Worm (Caenorhabditis elegans) whole organism, L4 larva: ENCODE data around the gene F34D6.1.
"Not testable (repeated sequence)": the region's sequence is repeated elsewhere in the genome, so short reads cannot be mapped to it uniquely, and the experiment has no call there.

Experiments used
- D1046.2 ChIP-seq: fragments of 200-800 bp; sonication (Bioruptor generic); IDR thresholded peaks from 2 replicates; pipeline ENCODE4 v1.3.6; 2022; ENCODE audit warnings: missing genetic modification characterization, missing compliant biosample characterization
- F10B5.3 ChIP-seq: sonication (generic microtip); optimal IDR thresholded peaks from 2 replicates; lab custom pipeline; 2016; ENCODE audit warnings: mild to moderate bottlenecking, missing genetic modification characterization, missing compliant biosample characterization
- T26A8.4 ChIP-seq: fragments of 200-800 bp; sonication (Bioruptor generic); IDR thresholded peaks from 2 replicates; pipeline ENCODE4 v1.3.6; 2022; ENCODE audit warnings: missing genetic modification characterization, missing compliant biosample characterization
- Y5F2A.4 ChIP-seq: fragments of 200-800 bp; sonication (Bioruptor generic); optimal IDR thresholded peaks from 2 replicates; lab custom pipeline; 2018; ENCODE audit warnings: mild to moderate bottlenecking, missing genetic modification characterization, missing compliant biosample characterization
- aha-1 ChIP-seq: fragments of 150-350 bp; peaks from one replicate; lab custom pipeline; 2014; ENCODE audit warnings: missing biosample characterization, missing genetic modification characterization
- aly-2 ChIP-seq: sonication (generic microtip); optimal IDR thresholded peaks from 2 replicates; lab custom pipeline; 2018; ENCODE audit warnings: missing biosample characterization, missing genetic modification characterization
- ceh-32 ChIP-seq: sonication (generic microtip); optimal IDR thresholded peaks from 2 replicates; lab custom pipeline; 2016; ENCODE audit warnings: mild to moderate bottlenecking, missing genetic modification characterization, missing compliant biosample characterization; ENCODE audit not compliant: poor library complexity
- ceh-82 ChIP-seq: sonication (generic microtip); optimal IDR thresholded peaks from 2 replicates; lab custom pipeline; 2017; ENCODE audit warnings: missing biosample characterization, missing genetic modification characterization
- ctbp-1 ChIP-seq: fragments of 200-800 bp; sonication (Bioruptor generic); IDR thresholded peaks from 2 replicates; pipeline ENCODE4 v1.3.6; 2022; ENCODE audit warnings: missing genetic modification reagents, missing genetic modification characterization, missing compliant biosample characterization
- daf-19 ChIP-seq: fragments of 200-800 bp; sonication (Bioruptor generic); conservative IDR thresholded peaks from 2 replicates; pipeline ENCODE4 v1.3.6; 2022; ENCODE audit warnings: missing genetic modification characterization, missing compliant biosample characterization
- dmd-6 ChIP-seq: fragments of 200-800 bp; sonication (Bioruptor generic); IDR thresholded peaks from 2 replicates; pipeline ENCODE4 v1.3.6; 2022; ENCODE audit warnings: missing genetic modification reagents, missing genetic modification characterization, missing compliant biosample characterization
- dmd-9 ChIP-seq: fragments of 200-800 bp; sonication (Bioruptor generic); IDR thresholded peaks from 2 replicates; pipeline ENCODE4 v1.3.6; 2022; ENCODE audit warnings: missing genetic modification reagents, missing genetic modification characterization, missing compliant biosample characterization
- duxl-1 ChIP-seq: sonication (generic microtip); optimal IDR thresholded peaks from 2 replicates; lab custom pipeline; 2016; ENCODE audit warnings: mild to moderate bottlenecking, missing genetic modification characterization, moderate library complexity, missing compliant biosample characterization; ENCODE audit not compliant: poor library complexity
- egl-27 ChIP-seq: sonication (generic microtip); optimal IDR thresholded peaks from 3 replicates; lab custom pipeline; 2017; ENCODE audit warnings: missing biosample characterization, missing genetic modification reagents, missing genetic modification characterization
- fkh-10 ChIP-seq: fragments of 150-350 bp; optimal IDR thresholded peaks from 2 replicates; lab custom pipeline; 2014; ENCODE audit warnings: missing biosample characterization, missing genetic modification reagents, missing genetic modification characterization
- fos-1 ChIP-seq: fragments of 150-350 bp; optimal IDR thresholded peaks from 2 replicates; lab custom pipeline; 2014; ENCODE audit warnings: missing biosample characterization, missing genetic modification characterization
- hlh-11 ChIP-seq: fragments of 200-800 bp; sonication (Bioruptor generic); optimal IDR thresholded peaks from 2 replicates; lab custom pipeline; 2018; ENCODE audit warnings: mild to moderate bottlenecking, missing genetic modification characterization, missing compliant biosample characterization
- lin-1 ChIP-seq: fragments of 200-800 bp; sonication (Bioruptor generic); IDR thresholded peaks from 2 replicates; pipeline ENCODE4 v1.3.6; 2022; ENCODE audit warnings: missing genetic modification reagents, missing genetic modification characterization, missing compliant biosample characterization
- lin-29 ChIP-seq: fragments of 200-800 bp; sonication (Bioruptor generic); IDR thresholded peaks from 2 replicates; pipeline ENCODE4 v1.3.6; 2022; ENCODE audit warnings: missing genetic modification reagents, missing genetic modification characterization, missing compliant biosample characterization
- lsy-2 ChIP-seq, 2 experiments: fragments of 150-350 bp in 1 of 2; sonication (generic microtip) in 1 of 2; optimal IDR thresholded peaks; 2 replicates each; lab custom pipeline; 2014 to 2017; ENCODE audit warnings: missing biosample characterization in 2 of 2, missing genetic modification characterization in 2 of 2
- mep-1 ChIP-seq: fragments of 150-350 bp; sonication (generic microtip); optimal IDR thresholded peaks from 3 replicates; lab custom pipeline; 2014; ENCODE audit warnings: missing biosample characterization, missing genetic modification characterization
- mes-2 ChIP-seq: sonication (generic microtip); optimal IDR thresholded peaks from 2 replicates; lab custom pipeline; 2016; ENCODE audit warnings: missing genotype, mild to moderate bottlenecking, missing genetic modification characterization, missing compliant biosample characterization; ENCODE audit not compliant: poor library complexity, severe bottlenecking
- nhr-25 ChIP-seq: sonication (generic microtip); optimal IDR thresholded peaks from 2 replicates; lab custom pipeline; 2017; ENCODE audit warnings: missing genetic modification characterization, mild to moderate bottlenecking, missing compliant biosample characterization, antibody characterized with exemption, moderate library complexity, borderline replicate concordance; ENCODE audit not compliant: insufficient read depth
- nhr-6 ChIP-seq: fragments of 150-350 bp; optimal IDR thresholded peaks from 2 replicates; lab custom pipeline; 2014; ENCODE audit warnings: missing biosample characterization, missing genetic modification characterization
- pha-4 ChIP-seq, 2 experiments: fragments of 150-350 bp in 1 of 2; fragments of 200-800 bp in 1 of 2; sonication (Bioruptor generic) in 1 of 2; IDR thresholded peaks in 1 of 2; optimal IDR thresholded peaks in 1 of 2; 2 replicates each; pipeline versions ENCODE4 v1.3.6 to Lab custom; 2014 to 2022; ENCODE audit warnings: missing genetic modification characterization in 2 of 2, missing genetic modification reagents in 2 of 2, missing biosample characterization in 1 of 2, missing compliant biosample characterization in 1 of 2
- rbr-2 ChIP-seq: sonication (generic microtip); optimal IDR thresholded peaks from 2 replicates; lab custom pipeline; 2016; ENCODE audit warnings: missing genotype, missing genetic modification characterization, missing compliant biosample characterization
- saeg-2 ChIP-seq: fragments of 200-800 bp; sonication (Bioruptor generic); IDR thresholded peaks from 2 replicates; pipeline ENCODE4 v1.3.6; 2022; ENCODE audit warnings: missing genetic modification reagents, missing genetic modification characterization, missing compliant biosample characterization
- sdz-12 ChIP-seq: fragments of 200-800 bp; sonication (Bioruptor generic); optimal IDR thresholded peaks from 2 replicates; lab custom pipeline; 2018; ENCODE audit warnings: mild to moderate bottlenecking, missing genetic modification characterization, missing compliant biosample characterization
- set-16 ChIP-seq: fragments of 200-800 bp; sonication (Bioruptor generic); IDR thresholded peaks from 2 replicates; pipeline ENCODE4 v1.3.6; 2022; ENCODE audit warnings: missing genetic modification reagents, missing genetic modification characterization, missing compliant biosample characterization
- spr-3 ChIP-seq: fragments of 200-800 bp; sonication (Bioruptor generic); optimal IDR thresholded peaks from 2 replicates; lab custom pipeline; 2018; ENCODE audit warnings: mild to moderate bottlenecking, missing genetic modification characterization, missing compliant biosample characterization
- unc-39 ChIP-seq: sonication (generic microtip); optimal IDR thresholded peaks from 2 replicates; lab custom pipeline; 2017; ENCODE audit warnings: missing biosample characterization, missing genetic modification characterization
- unc-62 ChIP-seq, 3 experiments: fragments of 150-350 bp in 1 of 3; sonication (generic microtip); optimal IDR thresholded peaks in 2 of 3; peaks in 1 of 3; 1 replicate in 1 of 3; 2 replicates in 2 of 3; lab custom pipeline; 2014 to 2017; ENCODE audit warnings: missing biosample characterization in 3 of 3, missing genetic modification characterization in 3 of 3, missing genetic modification reagents in 3 of 3, missing genotype in 1 of 3
- zip-11 ChIP-seq: fragments of 200-800 bp; sonication (Bioruptor generic); IDR thresholded peaks from 2 replicates; pipeline ENCODE4 v1.3.6; 2022; ENCODE audit warnings: missing genetic modification characterization, missing compliant biosample characterization
- ztf-11 ChIP-seq: fragments of 150-350 bp; optimal IDR thresholded peaks from 2 replicates; lab custom pipeline; 2014; ENCODE audit warnings: missing biosample characterization, missing genetic modification characterization

Gene F34D6.1

ce11 chrII:2672320-2672719 is 8.7 kb downstream of the F34D6.1 start, which contains the start of gene sri-57:
sri-57 (minus strand) TSS chrII:2672420.
- not testable (repeated sequence) for TF ChIP-seq ctbp-1 (GFP tag; lab: Robert Waterston, UW); dmd-9 (GFP tag; lab: Robert Waterston, UW); ztf-11 (tag; lab: Kevin White, UChicago)
- TF ChIP-seq, all 104 proteins: peak for 0; not testable (repeated sequence) for 104

DNA sequence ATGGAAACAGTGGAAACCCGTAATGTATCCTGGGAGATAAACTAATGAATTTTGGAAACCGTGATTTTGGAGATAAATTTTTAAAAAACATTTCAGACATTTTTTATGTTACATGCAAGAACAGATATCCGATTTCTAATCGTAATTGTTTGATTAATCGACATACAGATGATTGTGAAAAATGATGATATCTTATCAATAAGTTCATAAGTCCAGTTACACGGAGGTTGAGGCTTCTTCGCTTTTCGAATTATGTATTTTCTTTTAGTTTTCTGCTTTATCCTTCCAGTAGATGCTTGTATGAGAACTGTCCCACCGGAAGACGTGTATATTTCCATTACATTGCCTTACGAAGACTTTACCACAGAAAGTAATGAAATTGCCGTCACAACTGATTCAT is 15.4 kb downstream of the F34D6.1 start, which contains the start of gene F22E5.22:
Gene F22E5.22 (plus strand): TSS at position 301 of the 400 bp plus-strand sequence.
- TF ChIP-seq mes-2, result no peak
- TF ChIP-seq T26A8.4 (GFP tag; lab: Robert Waterston, UW), result no peak
- no peak for TF ChIP-seq F10B5.3 (tag; lab: Kevin White, UChicago)
- TF ChIP-seq egl-27 (tag; lab: Kevin White, UChicago), result no peak
- TF ChIP-seq fos-1 (tag; lab: Kevin White, UChicago), result no peak
- no peak for TF ChIP-seq dmd-6
- TF ChIP-seq lin-1 (GFP tag; lab: Robert Waterston, UW), result no peak
- TF ChIP-seq lin-29 (GFP tag; lab: Robert Waterston, UW), result no peak
- TF ChIP-seq ceh-82 (tag; lab: Kevin White, UChicago), result no peak
- no peak for TF ChIP-seq nhr-6
- no peak for TF ChIP-seq mep-1 (tag; lab: Kevin White, UChicago)
- TF ChIP-seq unc-39 (tag; lab: Kevin White, UChicago), result no peak
- TF ChIP-seq saeg-2 (GFP tag; lab: Robert Waterston, UW), result no peak
- no peak for TF ChIP-seq pha-4 (GFP tag; IDR thresholded peaks at IDR 0.05; lab: Robert Waterston, UW)
- no peak for TF ChIP-seq pha-4 (tag; optimal IDR thresholded peaks at IDR 0.05; lab: Kevin White, UChicago)

ce11 chrII:2665081-2665480 is 15.9 kb downstream of the F34D6.1 start, which contains the start of gene F22E5.2:
F22E5.2 (plus strand) TSS chrII:2665381.
- TF ChIP-seq aha-1 (tag; lab: Kevin White, UChicago), result peak; percentile 26

ce11 chrII:2659364-2659763 is 21.7 kb downstream of the F34D6.1 start, which contains the start of gene gcy-21:
gcy-21 (plus strand) TSS chrII:2659664.
- TF ChIP-seq daf-19 (GFP tag; lab: Robert Waterston, UW), result no peak
- TF ChIP-seq D1046.2, result no peak
- no peak for TF ChIP-seq sdz-12
- no peak for TF ChIP-seq zip-11
- no peak for TF ChIP-seq rbr-2 (tag; lab: Kevin White, UChicago)
- no peak for TF ChIP-seq fkh-10 (GFP tag; lab: Kevin White, UChicago)
- TF ChIP-seq nhr-25 (tag; lab: Kevin White, UChicago), result no peak
- TF ChIP-seq Y5F2A.4 (GFP tag; lab: Kevin White, UChicago), result no peak
- TF ChIP-seq hlh-11 (tag; lab: Kevin White, UChicago), result no peak
- TF ChIP-seq lsy-2 (tag; optimal IDR thresholded peaks at IDR 0.05; lab: Kevin White, UChicago), result no peak
- no peak for TF ChIP-seq F10B5.3 (tag; lab: Kevin White, UChicago)
- no peak for TF ChIP-seq duxl-1 (tag; lab: Kevin White, UChicago)
- TF ChIP-seq spr-3, result no peak
- no peak for TF ChIP-seq aly-2 (tag; lab: Kevin White, UChicago)

DNA sequence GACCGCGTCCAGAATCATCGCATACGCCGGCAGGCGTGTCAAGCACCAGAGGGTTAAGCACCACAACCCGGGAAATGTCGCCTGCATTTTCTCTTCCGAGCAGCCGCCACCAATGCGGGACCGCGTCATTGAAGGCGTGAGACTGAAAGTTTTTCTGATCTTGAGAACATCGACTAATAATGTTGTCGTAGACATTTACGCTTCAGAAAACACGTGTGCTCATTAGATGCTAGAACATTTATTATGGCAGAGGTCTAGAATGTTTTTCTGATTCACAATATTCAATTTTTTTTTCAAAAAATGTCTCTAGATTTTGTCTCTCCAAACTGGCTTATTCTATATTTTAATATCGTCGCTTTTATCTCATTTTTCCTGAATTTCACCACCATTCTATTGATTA is 24.4 kb downstream of the F34D6.1 start, which contains the start of gene sri-47:
Gene sri-47 (plus strand): TSS at position 301 of the 400 bp plus-strand sequence.
- TF ChIP-seq unc-62 (GFP tag; optimal IDR thresholded peaks at IDR 0.05 in 1 of 2; lab: Kevin White, UChicago) (peak in 1 of 2 experiments; percentile 85), unc-62 (tag; optimal IDR thresholded peaks at IDR 0.05; lab: Kevin White, UChicago) (no peak), set-16 (GFP tag; lab: Robert Waterston, UW) (0 out of 2 replicates have a peak, but pooled peaks have one; percentile 23), D1046.2 (0 out of 2 replicates have a peak, but pooled peaks have one; percentile 39), ceh-32 (tag; lab: Kevin White, UChicago) (no peak)
